Worm (Caenorhabditis elegans) whole organism, L4 larva: Measurements from ENCODE around the gene F26G1.9.
A peak's percentile ranks its signal among the peaks of the same experiment; 100 is the strongest.

Experiments used
- D1046.2 ChIP-seq: fragments of 200-800 bp; sonication (Bioruptor generic); IDR thresholded peaks from 2 replicates; pipeline ENCODE4 v1.3.6; 2022; ENCODE audit warnings: missing genetic modification characterization, missing compliant biosample characterization
- F26F4.8 ChIP-seq: fragments of 200-800 bp; sonication (Bioruptor generic); conservative IDR thresholded peaks from 2 replicates; pipeline ENCODE4 v1.3.6; 2022; ENCODE audit warnings: missing genetic modification characterization, missing compliant biosample characterization
- F37D6.2 ChIP-seq: sonication (generic microtip); optimal IDR thresholded peaks from 2 replicates; lab custom pipeline; 2016; ENCODE audit warnings: mild to moderate bottlenecking, missing genetic modification characterization, missing compliant biosample characterization
- F49E8.2 ChIP-seq: sonication (generic microtip); optimal IDR thresholded peaks from 2 replicates; lab custom pipeline; 2016; ENCODE audit warnings: missing compliant biosample characterization, mild to moderate bottlenecking, missing genetic modification characterization, borderline replicate concordance
- T20F7.1 ChIP-seq: fragments of 200-800 bp; sonication (Bioruptor generic); optimal IDR thresholded peaks from 2 replicates; lab custom pipeline; 2018; ENCODE audit warnings: mild to moderate bottlenecking, missing genetic modification characterization, missing compliant biosample characterization
- Y105C5A.15 ChIP-seq: fragments of 200-800 bp; sonication (Bioruptor generic); IDR thresholded peaks from 2 replicates; pipeline ENCODE4 v1.3.6; 2022; ENCODE audit warnings: missing genetic modification characterization, missing compliant biosample characterization
- Y48G9A.11 ChIP-seq: fragments of 200-800 bp; sonication (Bioruptor generic); IDR thresholded peaks from 2 replicates; pipeline ENCODE4 v1.3.6; 2022; ENCODE audit warnings: missing genetic modification reagents, missing genetic modification characterization, missing compliant biosample characterization
- ZK337.2 ChIP-seq: fragments of 200-800 bp; sonication (Bioruptor generic); IDR thresholded peaks from 2 replicates; pipeline ENCODE4 v1.3.6; 2022; ENCODE audit warnings: missing genetic modification reagents, missing genetic modification characterization, missing compliant biosample characterization
- aly-2 ChIP-seq: sonication (generic microtip); optimal IDR thresholded peaks from 2 replicates; lab custom pipeline; 2018; ENCODE audit warnings: missing biosample characterization, missing genetic modification characterization
- ceh-20 ChIP-seq: fragments of 200-800 bp; sonication (Bioruptor generic); IDR thresholded peaks from 2 replicates; pipeline ENCODE4 v1.3.6; 2022; ENCODE audit warnings: missing genetic modification reagents, missing genetic modification characterization, missing compliant biosample characterization
- ceh-62 ChIP-seq: sonication (generic microtip); optimal IDR thresholded peaks from 2 replicates; lab custom pipeline; 2017; ENCODE audit warnings: missing biosample characterization, missing genetic modification characterization
- cey-2 ChIP-seq: sonication (generic microtip); optimal IDR thresholded peaks from 3 replicates; lab custom pipeline; 2017; ENCODE audit warnings: missing genetic modification characterization, mild to moderate bottlenecking, missing compliant biosample characterization, antibody characterized with exemption, borderline replicate concordance; ENCODE audit not compliant: insufficient read depth
- daf-8 ChIP-seq: fragments of 200-800 bp; sonication (Bioruptor generic); IDR thresholded peaks from 2 replicates; pipeline ENCODE4 v1.3.6; 2022; ENCODE audit warnings: missing genetic modification characterization, missing compliant biosample characterization
- duxl-1 ChIP-seq: sonication (generic microtip); optimal IDR thresholded peaks from 2 replicates; lab custom pipeline; 2016; ENCODE audit warnings: mild to moderate bottlenecking, missing genetic modification characterization, moderate library complexity, missing compliant biosample characterization; ENCODE audit not compliant: poor library complexity
- dve-1 ChIP-seq: sonication (generic microtip); optimal IDR thresholded peaks from 2 replicates; lab custom pipeline; 2017; ENCODE audit warnings: antibody characterized with exemption, mild to moderate bottlenecking, missing genetic modification characterization, missing compliant biosample characterization; ENCODE audit not compliant: insufficient read depth
- egl-27 ChIP-seq: sonication (generic microtip); optimal IDR thresholded peaks from 3 replicates; lab custom pipeline; 2017; ENCODE audit warnings: missing biosample characterization, missing genetic modification reagents, missing genetic modification characterization
- egl-43 ChIP-seq: fragments of 200-800 bp; sonication (Bioruptor generic); IDR thresholded peaks from 2 replicates; pipeline ENCODE4 v1.3.6; 2022; ENCODE audit warnings: missing genetic modification reagents, missing genetic modification characterization, missing compliant biosample characterization
- hif-1 ChIP-seq, 2 experiments: sonication (generic microtip); optimal IDR thresholded peaks; 2 replicates each; lab custom pipeline; 2016 to 2017; ENCODE audit warnings: missing compliant biosample characterization in 2 of 2, missing genetic modification characterization in 2 of 2, missing genetic modification reagents in 2 of 2, missing genotype in 2 of 2, mild to moderate bottlenecking in 1 of 2
- hlh-11 ChIP-seq: fragments of 200-800 bp; sonication (Bioruptor generic); optimal IDR thresholded peaks from 2 replicates; lab custom pipeline; 2018; ENCODE audit warnings: mild to moderate bottlenecking, missing genetic modification characterization, missing compliant biosample characterization
- lim-7 ChIP-seq: fragments of 200-800 bp; sonication (Bioruptor generic); IDR thresholded peaks from 2 replicates; pipeline ENCODE4 v1.3.6; 2022; ENCODE audit warnings: missing genetic modification characterization, missing compliant biosample characterization
- lin-1 ChIP-seq: fragments of 200-800 bp; sonication (Bioruptor generic); IDR thresholded peaks from 2 replicates; pipeline ENCODE4 v1.3.6; 2022; ENCODE audit warnings: missing genetic modification reagents, missing genetic modification characterization, missing compliant biosample characterization
- lin-29 ChIP-seq: fragments of 200-800 bp; sonication (Bioruptor generic); IDR thresholded peaks from 2 replicates; pipeline ENCODE4 v1.3.6; 2022; ENCODE audit warnings: missing genetic modification reagents, missing genetic modification characterization, missing compliant biosample characterization
- lin-38 ChIP-seq: fragments of 200-800 bp; sonication (Bioruptor generic); IDR thresholded peaks from 2 replicates; pipeline ENCODE4 v1.3.6; 2022; ENCODE audit warnings: missing genetic modification reagents, missing genetic modification characterization, missing compliant biosample characterization
- lin-39 ChIP-seq: fragments of 150-350 bp; optimal IDR thresholded peaks from 2 replicates; lab custom pipeline; 2014; ENCODE audit warnings: missing biosample characterization, missing genetic modification reagents, missing genetic modification characterization
- lsy-2 ChIP-seq, 2 experiments: fragments of 150-350 bp in 1 of 2; sonication (generic microtip) in 1 of 2; optimal IDR thresholded peaks; 2 replicates each; lab custom pipeline; 2014 to 2017; ENCODE audit warnings: missing biosample characterization in 2 of 2, missing genetic modification characterization in 2 of 2
- mes-2 ChIP-seq: sonication (generic microtip); optimal IDR thresholded peaks from 2 replicates; lab custom pipeline; 2016; ENCODE audit warnings: missing genotype, mild to moderate bottlenecking, missing genetic modification characterization, missing compliant biosample characterization; ENCODE audit not compliant: poor library complexity, severe bottlenecking
- nhr-111 ChIP-seq: fragments of 200-800 bp; sonication (Bioruptor generic); optimal IDR thresholded peaks from 2 replicates; lab custom pipeline; 2018; ENCODE audit warnings: mild to moderate bottlenecking, missing genetic modification characterization, missing compliant biosample characterization
- nhr-237 ChIP-seq: sonication (generic microtip); optimal IDR thresholded peaks from 2 replicates; lab custom pipeline; 2017; ENCODE audit warnings: missing biosample characterization, missing genetic modification characterization
- nhr-42 ChIP-seq: fragments of 200-800 bp; sonication (Bioruptor generic); IDR thresholded peaks from 2 replicates; pipeline ENCODE4 v1.3.6; 2022; ENCODE audit warnings: missing genetic modification characterization, missing compliant biosample characterization
- nhr-77 ChIP-seq: fragments of 150-350 bp; optimal IDR thresholded peaks from 2 replicates; lab custom pipeline; 2014; ENCODE audit warnings: missing biosample characterization, missing genetic modification characterization
- pha-4 ChIP-seq, 2 experiments: fragments of 150-350 bp in 1 of 2; fragments of 200-800 bp in 1 of 2; sonication (Bioruptor generic) in 1 of 2; IDR thresholded peaks in 1 of 2; optimal IDR thresholded peaks in 1 of 2; 2 replicates each; pipeline versions ENCODE4 v1.3.6 to Lab custom; 2014 to 2022; ENCODE audit warnings: missing genetic modification characterization in 2 of 2, missing genetic modification reagents in 2 of 2, missing biosample characterization in 1 of 2, missing compliant biosample characterization in 1 of 2
- pqm-1 ChIP-seq: sonication (generic microtip); optimal IDR thresholded peaks from 2 replicates; lab custom pipeline; 2017; ENCODE audit warnings: missing biosample characterization, missing genetic modification characterization
- set-16 ChIP-seq: fragments of 200-800 bp; sonication (Bioruptor generic); IDR thresholded peaks from 2 replicates; pipeline ENCODE4 v1.3.6; 2022; ENCODE audit warnings: missing genetic modification reagents, missing genetic modification characterization, missing compliant biosample characterization
- skn-1 ChIP-seq: fragments of 150-350 bp; optimal IDR thresholded peaks from 2 replicates; lab custom pipeline; 2014; ENCODE audit warnings: missing biosample characterization, missing genetic modification characterization
- snpc-1.2 ChIP-seq: fragments of 200-800 bp; sonication (Bioruptor generic); IDR thresholded peaks from 2 replicates; pipeline ENCODE4 v1.3.6; 2022; ENCODE audit warnings: missing genetic modification reagents, missing genetic modification characterization, missing compliant biosample characterization
- spr-1 ChIP-seq: sonication (generic microtip); optimal IDR thresholded peaks from 2 replicates; lab custom pipeline; 2016; ENCODE audit warnings: mild to moderate bottlenecking, missing genetic modification characterization, missing compliant biosample characterization
- spr-3 ChIP-seq: fragments of 200-800 bp; sonication (Bioruptor generic); optimal IDR thresholded peaks from 2 replicates; lab custom pipeline; 2018; ENCODE audit warnings: mild to moderate bottlenecking, missing genetic modification characterization, missing compliant biosample characterization
- tag-97 ChIP-seq: fragments of 200-800 bp; sonication (Bioruptor generic); IDR thresholded peaks from 2 replicates; pipeline ENCODE4 v1.3.6; 2022; ENCODE audit warnings: missing genetic modification characterization, missing compliant biosample characterization
- tra-1 ChIP-seq: fragments of 200-800 bp; sonication (Bioruptor generic); IDR thresholded peaks from 2 replicates; pipeline ENCODE4 v1.3.6; 2022; ENCODE audit warnings: missing genetic modification reagents, missing genetic modification characterization, missing compliant biosample characterization
- zfp-2 ChIP-seq: sonication (generic microtip); optimal IDR thresholded peaks from 2 replicates; lab custom pipeline; 2016; ENCODE audit warnings: mild to moderate bottlenecking, missing genetic modification characterization, missing compliant biosample characterization
- zfp-3 ChIP-seq: fragments of 200-800 bp; sonication (Bioruptor generic); conservative IDR thresholded peaks from 2 replicates; pipeline ENCODE4 v1.3.6; 2022; ENCODE audit warnings: missing genetic modification reagents, missing genetic modification characterization, missing compliant biosample characterization
- zip-2 ChIP-seq: fragments of 150-350 bp; optimal IDR thresholded peaks from 2 replicates; lab custom pipeline; 2014; ENCODE audit warnings: missing biosample characterization, missing genetic modification characterization

Gene F26G1.9

ce11 chrII:4791272-4791671, 17.5 kb upstream of the F26G1.9 start, which contains the start of gene F26G1.1 (continued):
- TF ChIP-seq egl-43 (GFP tag; lab: Robert Waterston, UW) = no peak
- no peak for TF ChIP-seq pqm-1 (tag; lab: Kevin White, UChicago)
- TF ChIP-seq lin-29 (GFP tag; lab: Robert Waterston, UW) = no peak
- no peak for TF ChIP-seq zfp-3 (GFP tag; lab: Robert Waterston, UW)
- TF ChIP-seq lim-7 (GFP tag; lab: Robert Waterston, UW) = no peak
- TF ChIP-seq F37D6.2 (tag; lab: Kevin White, UChicago) = no peak
- TF ChIP-seq hif-1 (tag; optimal IDR thresholded peaks at IDR 0.05; lab: Kevin White, UChicago) = peak in 1 of 2 experiments; percentile 87
- TF ChIP-seq daf-8 (GFP tag; lab: Robert Waterston, UW) = no peak
- TF ChIP-seq egl-27 (tag; lab: Kevin White, UChicago) = no peak
- no peak for TF ChIP-seq aly-2
- TF ChIP-seq ceh-62 (tag; lab: Kevin White, UChicago) = no peak
- peak; percentile 91 for TF ChIP-seq Y48G9A.11
- TF ChIP-seq lin-1 = no peak
- TF ChIP-seq ZK337.2 (GFP tag; lab: Robert Waterston, UW) = peak; percentile 91
- no peak for TF ChIP-seq zfp-2 (tag; lab: Kevin White, UChicago)
- peak; percentile 33 for TF ChIP-seq F49E8.2
- TF ChIP-seq spr-3 (GFP tag; lab: Kevin White, UChicago) = no peak
- TF ChIP-seq nhr-77 (tag; lab: Kevin White, UChicago) = no peak
- no peak for TF ChIP-seq dve-1 (tag; lab: Kevin White, UChicago)
- no peak for TF ChIP-seq cey-2 (tag; lab: Kevin White, UChicago)
- no peak for TF ChIP-seq tag-97
- no peak for TF ChIP-seq zip-2
- TF ChIP-seq T20F7.1 (GFP tag; lab: Kevin White, UChicago) = no peak
- no peak for TF ChIP-seq Y105C5A.15 (GFP tag; lab: Robert Waterston, UW)
- no peak for TF ChIP-seq nhr-111 (GFP tag; lab: Kevin White, UChicago)
- no peak for TF ChIP-seq hlh-11 (tag; lab: Kevin White, UChicago)
- TF ChIP-seq lin-38 (GFP tag; lab: Robert Waterston, UW) = peak; percentile 68
- no peak for TF ChIP-seq tra-1 (GFP tag; lab: Robert Waterston, UW)
- TF ChIP-seq ceh-20 = no peak
- TF ChIP-seq D1046.2 (GFP tag; lab: Robert Waterston, UW) = no peak
- TF ChIP-seq lsy-2 (tag; optimal IDR thresholded peaks at IDR 0.05; lab: Kevin White, UChicago) = no peak
- TF ChIP-seq F26F4.8 (GFP tag; lab: Robert Waterston, UW) = no peak
- TF ChIP-seq snpc-1.2 = no peak
- TF ChIP-seq, all 104 proteins: peak for 19

ce11 chrII:4790687-4791086, 16.9 kb upstream of the F26G1.9 start:
- peak; percentile 87 for TF ChIP-seq Y48G9A.11
- no peak for TF ChIP-seq duxl-1
- no peak for TF ChIP-seq ZK337.2 (GFP tag; lab: Robert Waterston, UW)
- TF ChIP-seq F49E8.2 = no peak
- no peak for TF ChIP-seq lin-39 (tag; lab: Kevin White, UChicago)
- no peak for TF ChIP-seq set-16 (GFP tag; lab: Robert Waterston, UW)
- no peak for TF ChIP-seq nhr-237 (tag; lab: Kevin White, UChicago)
- no peak for TF ChIP-seq skn-1 (tag; lab: Kevin White, UChicago)
- no peak for TF ChIP-seq nhr-42 (GFP tag; lab: Robert Waterston, UW)
- TF ChIP-seq pha-4 (GFP tag; IDR thresholded peaks at IDR 0.05; lab: Robert Waterston, UW) = no peak
- no peak for TF ChIP-seq pha-4 (tag; optimal IDR thresholded peaks at IDR 0.05; lab: Kevin White, UChicago)
- peak; percentile 88 for TF ChIP-seq spr-1 (tag; lab: Kevin White, UChicago)
- no peak for TF ChIP-seq mes-2
- TF ChIP-seq T20F7.1 (GFP tag; lab: Kevin White, UChicago) = peak; percentile 79
- peak; percentile 91 for TF ChIP-seq spr-3 (GFP tag; lab: Kevin White, UChicago)
- TF ChIP-seq, all 104 proteins: peak for 4
